Fruit fly (Drosophila melanogaster): ENCODE data around the gene myd.

Gene myd

DNA sequence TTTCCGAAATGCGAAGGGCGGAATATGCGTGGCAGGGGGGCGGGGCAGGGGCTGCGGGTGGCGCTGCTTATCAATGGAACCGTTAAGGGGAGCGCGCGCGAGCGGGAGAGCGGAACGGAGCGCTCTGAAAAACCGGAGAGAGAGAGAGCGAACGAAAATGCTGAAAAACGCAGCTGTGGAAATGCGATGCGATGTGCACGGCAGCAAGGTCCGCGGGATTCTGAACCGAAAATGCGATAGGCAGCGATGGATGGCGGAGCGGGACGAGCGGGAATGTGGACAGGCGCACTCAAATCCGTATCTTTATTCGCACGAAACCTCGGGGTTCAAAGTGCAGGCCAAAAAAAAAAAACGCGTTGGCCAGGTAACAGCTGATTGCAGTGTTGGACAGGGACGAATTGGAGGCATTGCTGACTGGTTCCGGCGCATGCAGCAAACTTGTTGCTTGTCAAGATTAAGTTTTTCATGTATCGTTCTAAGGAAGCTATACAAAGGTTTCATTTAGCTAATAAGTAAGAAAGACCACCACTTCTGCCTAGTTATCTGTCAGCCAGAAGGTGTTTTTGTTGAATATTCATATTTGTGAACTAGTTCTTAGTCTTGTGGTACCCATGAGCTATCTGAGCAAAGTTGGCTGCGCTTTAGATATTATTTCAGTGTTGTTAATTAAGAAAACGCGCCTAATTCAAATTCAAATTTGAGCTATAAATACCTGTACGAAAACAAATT is 32.8 kb upstream of the myd start, which contains the start of gene Ppcs (continued):
- TF ChIP-seq Lhr (GFP tag; optimal IDR thresholded peaks at IDR 0.05): peak; percentile 69
- TF ChIP-seq MBD-R2 (GFP tag; IDR thresholded peaks at IDR 0.05): peak; percentile 68
- no peak for TF ChIP-seq CG6791 (GFP tag; IDR thresholded peaks at IDR 0.05; ENCODE audit: partially characterized antibody)
- TF ChIP-seq CG11560 (tag; IDR thresholded peaks at IDR 0.05): no peak; the same call in 2 of the 3 replicates
- peak; percentile 51 for TF ChIP-seq CG10209 (GFP tag; optimal IDR thresholded peaks at IDR 0.05)
- TF ChIP-seq Doc3 (GFP tag; IDR thresholded peaks at IDR 0.05; ENCODE audit: partially characterized antibody): no peak
- TF ChIP-seq maf-S (GFP tag; optimal IDR thresholded peaks at IDR 0.05): peak; percentile 56
- peak; percentile 61; the same call in 2 of the 4 replicates for TF ChIP-seq Dll (GFP tag; IDR thresholded peaks at IDR 0.05; ENCODE audit: partially characterized antibody)

DNA sequence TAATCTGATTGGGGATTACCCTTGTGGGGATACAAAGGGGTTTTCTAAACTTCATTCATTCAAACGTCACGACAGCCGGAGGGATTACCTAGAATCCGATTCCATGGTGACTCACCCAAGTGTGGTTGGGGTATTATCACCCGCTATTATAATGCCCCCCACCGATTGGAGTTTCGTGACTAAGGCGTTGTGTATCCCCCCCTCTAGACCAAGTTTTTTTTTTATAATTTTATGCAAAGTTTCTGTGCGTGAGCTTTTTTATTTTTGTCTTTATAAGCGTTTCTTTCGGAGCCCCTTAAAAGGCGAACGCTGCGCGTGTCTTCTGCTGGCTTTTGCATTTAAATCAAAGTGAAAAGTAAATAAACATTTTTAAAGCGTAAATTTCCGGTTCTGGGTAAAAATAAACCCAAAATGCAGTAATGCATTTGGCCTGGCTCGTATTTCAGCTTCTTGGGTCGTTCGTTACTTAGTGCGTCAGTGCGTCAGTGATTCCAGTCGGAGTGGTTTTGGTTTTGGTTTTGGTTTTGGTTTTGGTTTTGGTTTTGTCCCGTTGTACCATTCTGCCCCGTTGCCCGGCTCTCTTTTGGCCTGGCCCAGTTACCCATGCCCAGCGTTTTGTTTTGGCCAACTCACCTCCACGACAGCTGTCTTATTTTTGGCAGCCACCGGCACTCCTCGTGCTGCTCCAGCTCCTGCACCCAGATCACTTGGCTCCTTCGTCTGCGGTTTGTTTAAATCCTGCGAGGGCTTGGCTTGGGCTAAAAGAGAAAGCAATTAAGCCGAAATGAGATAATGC is 29.4 kb upstream of the myd start:
- no peak for TF ChIP-seq stwl (tag; optimal IDR thresholded peaks at IDR 0.05)
- no peak for TF ChIP-seq HmgD (GFP tag; optimal IDR thresholded peaks at IDR 0.05)
- TF ChIP-seq NK7.1 (GFP tag; optimal IDR thresholded peaks at IDR 0.05): no peak
- TF ChIP-seq CG11723 (GFP tag; optimal IDR thresholded peaks at IDR 0.05): no peak
- no peak for TF ChIP-seq CG3281 (GFP tag; optimal IDR thresholded peaks at IDR 0.05)
- TF ChIP-seq crol (GFP tag; IDR thresholded peaks at IDR 0.05): peak; percentile 28; the same call in 1 of the 2 replicates
- TF ChIP-seq bab2 (GFP tag; optimal IDR thresholded peaks at IDR 0.05): no peak
- no peak for TF ChIP-seq kah (GFP tag; optimal IDR thresholded peaks at IDR 0.05)
- no peak for TF ChIP-seq CoRest (tag; optimal IDR thresholded peaks at IDR 0.05)
- no peak for TF ChIP-seq CG31365 (tag; optimal IDR thresholded peaks at IDR 0.05)
- no peak for TF ChIP-seq ewg (GFP tag; optimal IDR thresholded peaks at IDR 0.05)
- no peak for TF ChIP-seq Sin3A (optimal IDR thresholded peaks at IDR 0.05)
- no peak for TF ChIP-seq seq (GFP tag; IDR thresholded peaks at IDR 0.05)
- no peak for TF ChIP-seq CG10543 (GFP tag; optimal IDR thresholded peaks at IDR 0.05)
- no peak for TF ChIP-seq row (GFP tag; IDR thresholded peaks at IDR 0.05)
- no peak for TF ChIP-seq CG12744 (GFP tag; optimal IDR thresholded peaks at IDR 0.05)
- no peak for TF ChIP-seq CG11085 (GFP tag; IDR thresholded peaks at IDR 0.05)
- no peak for TF ChIP-seq Dp (GFP tag; optimal IDR thresholded peaks at IDR 0.05)
- peak; percentile 2 for TF ChIP-seq abd-A (tag; optimal IDR thresholded peaks at IDR 0.05)
- TF ChIP-seq CG10366 (GFP tag; IDR thresholded peaks at IDR 0.05): no peak
- no peak for TF ChIP-seq CG16863 (GFP tag; optimal IDR thresholded peaks at IDR 0.05)
- no peak for TF ChIP-seq her (GFP tag; optimal IDR thresholded peaks at IDR 0.05)
- no peak for TF ChIP-seq CG34224 (GFP tag; IDR thresholded peaks at IDR 0.05; ENCODE audit: partially characterized antibody)
- TF ChIP-seq aop (GFP tag; IDR thresholded peaks at IDR 0.05): no peak
- no peak for TF ChIP-seq sug (tag; optimal IDR thresholded peaks at IDR 0.05)
- no peak for TF ChIP-seq CG7963 (GFP tag; IDR thresholded peaks at IDR 0.05; ENCODE audit: partially characterized antibody)
- TF ChIP-seq dmrt11E (tag; optimal IDR thresholded peaks at IDR 0.05): no peak
- no peak for TF ChIP-seq org-1 (GFP tag; optimal IDR thresholded peaks at IDR 0.05)
- TF ChIP-seq CG8765 (GFP tag; IDR thresholded peaks at IDR 0.05): no peak
- no peak for TF ChIP-seq pzg (GFP tag; optimal IDR thresholded peaks at IDR 0.05)
- no peak for TF ChIP-seq grn (GFP tag; optimal IDR thresholded peaks at IDR 0.05)
- TF ChIP-seq ci (GFP tag; IDR thresholded peaks at IDR 0.05): no peak
- TF ChIP-seq CG18764 (GFP tag; optimal IDR thresholded peaks at IDR 0.05): no peak
- no peak for TF ChIP-seq Vsx1 (GFP tag; optimal IDR thresholded peaks at IDR 0.05)
- TF ChIP-seq schlank (tag; optimal IDR thresholded peaks at IDR 0.05): no peak
- peak; percentile 78 for TF ChIP-seq vvl (GFP tag; IDR thresholded peaks at IDR 0.05)
- peak; percentile 50 for TF ChIP-seq Med (GFP tag)
- no peak for TF ChIP-seq CG18262 (tag; optimal IDR thresholded peaks at IDR 0.05)
- no peak for TF ChIP-seq Spps (tag; optimal IDR thresholded peaks at IDR 0.05)
